Worm (Caenorhabditis elegans): ENCODE data around the gene spe-49.

The spe-49 gene

ce11 chrV:6238347-6238746 is 42.8 kb upstream of the spe-49 start:
- TF ChIP-seq let-526 (GFP tag; IDR thresholded peaks at IDR 0.05): no peak
- no peak for TF ChIP-seq gei-17 (GFP tag; optimal IDR thresholded peaks at IDR 0.05)
- TF ChIP-seq Y95B8A.8 (GFP tag; IDR thresholded peaks at IDR 0.05): no peak
- no peak for TF ChIP-seq nhr-90 (tag; optimal IDR thresholded peaks at IDR 0.05)
- TF ChIP-seq bed-1 (GFP tag; IDR thresholded peaks at IDR 0.05): no peak
- TF ChIP-seq cebp-1 (GFP tag; IDR thresholded peaks at IDR 0.05): no peak
- TF ChIP-seq cebp-1 (tag; optimal IDR thresholded peaks at IDR 0.05): no peak
- no peak for TF ChIP-seq cebp-2 (GFP tag; IDR thresholded peaks at IDR 0.05)
- no peak for TF ChIP-seq B0019.2 (GFP tag; conservative IDR thresholded peaks at IDR 0.05)
- TF ChIP-seq zim-3 (tag; optimal IDR thresholded peaks at IDR 0.05): no peak
- no peak for TF ChIP-seq unc-62 (GFP tag; optimal IDR thresholded peaks at IDR 0.05)
- no peak for TF ChIP-seq attf-5 (GFP tag; optimal IDR thresholded peaks at IDR 0.05)
- no peak for TF ChIP-seq pha-4 (tag; optimal IDR thresholded peaks at IDR 0.05)
- TF ChIP-seq F37B4.10 (GFP tag; IDR thresholded peaks at IDR 0.05): no peak
- TF ChIP-seq Y67H2A.10 (GFP tag; conservative IDR thresholded peaks at IDR 0.05): no peak
- TF ChIP-seq ccch-3 (GFP tag; optimal IDR thresholded peaks at IDR 0.05): no peak
- no peak for TF ChIP-seq nfya-2 (GFP tag; IDR thresholded peaks at IDR 0.05)
- TF ChIP-seq athp-1 (tag; optimal IDR thresholded peaks at IDR 0.05): no peak
- TF ChIP-seq hrde-1 (tag; optimal IDR thresholded peaks at IDR 0.05; ENCODE audit: borderline replicate concordance): no peak
- no peak for TF ChIP-seq K12H6.12 (tag; optimal IDR thresholded peaks at IDR 0.05)
- TF ChIP-seq ama-1 (optimal IDR thresholded peaks at IDR 0.05): no peak
- no peak for TF ChIP-seq ama-1 (GFP tag; optimal IDR thresholded peaks at IDR 0.05)
- TF ChIP-seq mes-4 (tag; optimal IDR thresholded peaks at IDR 0.05): no peak
- peak; percentile 88 for TF ChIP-seq somi-1 (GFP tag; optimal IDR thresholded peaks at IDR 0.05)
- no peak for TF ChIP-seq Y53F4B.3 (GFP tag; IDR thresholded peaks at IDR 0.05)
- no peak for TF ChIP-seq hsf-1 (GFP tag; IDR thresholded peaks at IDR 0.05)
- TF ChIP-seq efl-1 (GFP tag; optimal IDR thresholded peaks at IDR 0.05): no peak
- TF ChIP-seq lin-40 (tag; optimal IDR thresholded peaks at IDR 0.05): peak; percentile 55
- no peak for TF ChIP-seq mxl-1 (tag; optimal IDR thresholded peaks at IDR 0.05)
- no peak for TF ChIP-seq ets-4 (GFP tag; optimal IDR thresholded peaks at IDR 0.05)
- TF ChIP-seq attf-6 (GFP tag; IDR thresholded peaks at IDR 0.05): no peak
- TF ChIP-seq nhr-27 (tag; optimal IDR thresholded peaks at IDR 0.05): no peak
- TF ChIP-seq lsl-1 (GFP tag; optimal IDR thresholded peaks at IDR 0.05): no peak
- no peak for TF ChIP-seq ztf-28 (GFP tag; IDR thresholded peaks at IDR 0.05)
- no peak for TF ChIP-seq ztf-18 (tag; optimal IDR thresholded peaks at IDR 0.05)
- TF ChIP-seq snpc-1.1 (tag; optimal IDR thresholded peaks at IDR 0.05; ENCODE audit: insufficient read depth): no peak
- TF ChIP-seq madf-3 (GFP tag; IDR thresholded peaks at IDR 0.05): no peak
- TF ChIP-seq tbx-9 (tag; optimal IDR thresholded peaks at IDR 0.05; ENCODE audit: borderline replicate concordance): no peak
- no peak for TF ChIP-seq nhr-80 (tag; optimal IDR thresholded peaks at IDR 0.05)
- no peak for TF ChIP-seq T07F8.4 (tag; optimal IDR thresholded peaks at IDR 0.05)
- TF ChIP-seq hmg-1.2 (GFP tag; IDR thresholded peaks at IDR 0.05): no peak
- no peak for TF ChIP-seq nhr-120 (GFP tag; IDR thresholded peaks at IDR 0.05)
- TF ChIP-seq lin-26 (GFP tag; IDR thresholded peaks at IDR 0.05): peak; percentile 69; the same call in 1 of the 2 replicates
- TF ChIP-seq him-1 (tag; optimal IDR thresholded peaks at IDR 0.05): no peak
- TF ChIP-seq C06A6.2 (GFP tag; conservative IDR thresholded peaks at IDR 0.05): peak; percentile 74
- TF ChIP-seq ztf-26 (tag; optimal IDR thresholded peaks at IDR 0.05): peak; percentile 60
- no peak for TF ChIP-seq lir-1 (GFP tag; conservative IDR thresholded peaks at IDR 0.05)
- no peak for TF ChIP-seq zfh-2 (GFP tag; conservative IDR thresholded peaks at IDR 0.05)
- no peak for TF ChIP-seq F57A8.1 (GFP tag; optimal IDR thresholded peaks at IDR 0.05)
- no peak for TF ChIP-seq ekl-4 (GFP tag; IDR thresholded peaks at IDR 0.05)
- TF ChIP-seq K11D2.4 (GFP tag; IDR thresholded peaks at IDR 0.05): peak; percentile 75; the same call in 1 of the 2 replicates

Data from whole organism, young adult.